Fruit fly (Drosophila melanogaster) whole organism, embryonic: ENCODE measurements around the gene CG1532.

Source experiments
- Abd-B ChIP-seq: fragments of 200-800 bp; sonication (Bioruptor generic); optimal IDR thresholded peaks from 2 replicates; lab custom pipeline; 2018; ENCODE audit warnings: missing biosample characterization, mild to moderate bottlenecking, missing genetic modification characterization, moderate library complexity
- Adf1 ChIP-seq: fragments of 200-800 bp; sonication (Bioruptor generic); IDR thresholded peaks from 2 replicates; pipeline ENCODE4 v1.3.6; 2022; ENCODE audit warnings: missing biosample characterization, missing genetic modification characterization
- CG10321 ChIP-seq: fragments of 200-800 bp; sonication (Bioruptor generic); IDR thresholded peaks from 2 replicates; pipeline ENCODE4 v1.3.6; 2022; ENCODE audit warnings: missing biosample characterization, missing genetic modification characterization
- CG10543 ChIP-seq: fragments of 200-800 bp; sonication (Bioruptor generic); optimal IDR thresholded peaks from 3 replicates; lab custom pipeline; 2017; ENCODE audit warnings: missing biosample characterization, mild to moderate bottlenecking, missing genetic modification characterization, moderate library complexity
- CG11504 ChIP-seq: fragments of 200-800 bp; sonication (Bioruptor generic); optimal IDR thresholded peaks from 3 replicates; lab custom pipeline; 2019; ENCODE audit warnings: missing biosample characterization, mild to moderate bottlenecking, missing genetic modification characterization, moderate library complexity
- CG13123 ChIP-seq: fragments of 200-800 bp; sonication (Bioruptor generic); optimal IDR thresholded peaks from 2 replicates; lab custom pipeline; 2016; ENCODE audit warnings: missing biosample characterization, missing genetic modification characterization
- CG14965 ChIP-seq: fragments of 200-800 bp; sonication (Bioruptor generic); optimal IDR thresholded peaks from 2 replicates; lab custom pipeline; 2016; ENCODE audit warnings: missing biosample characterization, missing genetic modification characterization, borderline replicate concordance
- CG1647 ChIP-seq: fragments of 200-800 bp; sonication (Bioruptor generic); optimal IDR thresholded peaks from 3 replicates; lab custom pipeline; 2016; ENCODE audit warnings: missing biosample characterization, missing genetic modification characterization
- CG16863 ChIP-seq: fragments of 200-800 bp; sonication (Bioruptor generic); optimal IDR thresholded peaks from 3 replicates; lab custom pipeline; 2016; ENCODE audit warnings: missing biosample characterization, missing genetic modification characterization
- CG1792 ChIP-seq: fragments of 200-800 bp; sonication (Bioruptor generic); optimal IDR thresholded peaks from 2 replicates; lab custom pipeline; 2016; ENCODE audit warnings: missing biosample characterization, missing genetic modification characterization
- CG2116 ChIP-seq: fragments of 200-800 bp; sonication (Bioruptor generic); optimal IDR thresholded peaks from 3 replicates; lab custom pipeline; 2018; ENCODE audit warnings: missing biosample characterization, mild to moderate bottlenecking, missing genetic modification characterization
- CG4282 ChIP-seq: fragments of 200-800 bp; sonication (Bioruptor generic); optimal IDR thresholded peaks from 2 replicates; lab custom pipeline; 2016; ENCODE audit warnings: missing biosample characterization, missing genetic modification characterization
- CG4424 ChIP-seq: fragments of 200-800 bp; sonication (Bioruptor generic); optimal IDR thresholded peaks from 3 replicates; lab custom pipeline; 2016; ENCODE audit warnings: missing biosample characterization, missing genetic modification characterization
- CG4820 ChIP-seq: fragments of 200-800 bp; sonication (Bioruptor generic); optimal IDR thresholded peaks from 3 replicates; lab custom pipeline; 2016; ENCODE audit warnings: missing biosample characterization, missing genetic modification characterization
- CG6683 ChIP-seq: fragments of 200-800 bp; sonication (Bioruptor generic); optimal IDR thresholded peaks from 2 replicates; lab custom pipeline; 2017; ENCODE audit warnings: missing biosample characterization, mild to moderate bottlenecking, missing genetic modification characterization, missing genetic modification reagents
- CG6813 ChIP-seq: fragments of 200-800 bp; sonication (Bioruptor generic); optimal IDR thresholded peaks from 2 replicates; lab custom pipeline; 2017; ENCODE audit warnings: missing biosample characterization, missing genetic modification characterization, mild to moderate bottlenecking, moderate library complexity, missing genetic modification reagents
- CG7963 ChIP-seq: fragments of 200-800 bp; sonication (Bioruptor generic); IDR thresholded peaks from 3 replicates; pipeline ENCODE4 v1.3.6; 2022; ENCODE audit warnings: missing biosample characterization, missing genetic modification characterization; ENCODE audit not compliant: partially characterized antibody
- CG8089 ChIP-seq: fragments of 200-800 bp; sonication (Bioruptor generic); optimal IDR thresholded peaks from 3 replicates; lab custom pipeline; 2016; ENCODE audit warnings: missing biosample characterization, missing genetic modification characterization
- CG9609 ChIP-seq: fragments of 200-800 bp; sonication (Bioruptor generic); optimal IDR thresholded peaks from 3 replicates; lab custom pipeline; 2016; ENCODE audit warnings: missing biosample characterization, missing genetic modification characterization
- CHES-1-like ChIP-seq: fragments of 200-800 bp; sonication (Bioruptor generic); optimal IDR thresholded peaks from 2 replicates; lab custom pipeline; 2016; ENCODE audit warnings: missing biosample characterization, missing genetic modification characterization
- CoRest ChIP-seq: fragments of 200-800 bp; sonication (Bioruptor generic); optimal IDR thresholded peaks from 3 replicates; lab custom pipeline; 2018; ENCODE audit warnings: missing biosample characterization, mild to moderate bottlenecking, missing genetic modification characterization, moderate library complexity
- Dip3 ChIP-seq: fragments of 200-800 bp; sonication (Bioruptor generic); optimal IDR thresholded peaks from 3 replicates; lab custom pipeline; 2016; ENCODE audit warnings: missing biosample characterization, missing genetic modification characterization
- Doc3 ChIP-seq: fragments of 200-800 bp; sonication (Bioruptor generic); IDR thresholded peaks from 3 replicates; pipeline ENCODE4 v1.3.6; 2022; ENCODE audit warnings: missing biosample characterization, missing genetic modification characterization; ENCODE audit not compliant: partially characterized antibody
- Dref ChIP-seq: fragments of 200-800 bp; sonication (Bioruptor generic); IDR thresholded peaks from 2 replicates; pipeline ENCODE4 v1.3.6; 2022; ENCODE audit warnings: missing biosample characterization, missing genetic modification characterization
- Ets65A ChIP-seq: fragments of 200-800 bp; sonication (Bioruptor generic); peaks from one replicate; lab custom pipeline; 2016; ENCODE audit warnings: missing biosample characterization, missing genetic modification characterization
- Ets97D ChIP-seq: fragments of 200-800 bp; sonication (Bioruptor generic); optimal IDR thresholded peaks from 3 replicates; lab custom pipeline; 2016; ENCODE audit warnings: missing biosample characterization, missing genetic modification characterization
- HLH54F ChIP-seq: fragments of 200-800 bp; sonication (Bioruptor generic); optimal IDR thresholded peaks from 3 replicates; lab custom pipeline; 2016; ENCODE audit warnings: missing biosample characterization, missing genetic modification characterization
- Lhr ChIP-seq: fragments of 200-800 bp; sonication (Bioruptor generic); optimal IDR thresholded peaks from 3 replicates; lab custom pipeline; 2017; ENCODE audit warnings: mild to moderate bottlenecking, missing biosample characterization, missing genetic modification reagents, missing genetic modification characterization
- NC2α ChIP-seq: fragments of 200-800 bp; sonication (Bioruptor generic); optimal IDR thresholded peaks from 2 replicates; lab custom pipeline; 2016; ENCODE audit warnings: missing biosample characterization, missing genetic modification characterization
- NK7.1 ChIP-seq: fragments of 200-800 bp; sonication (Bioruptor generic); optimal IDR thresholded peaks from 3 replicates; lab custom pipeline; 2016; ENCODE audit warnings: missing biosample characterization, missing genetic modification characterization
- Oaz ChIP-seq: fragments of 200-800 bp; sonication (Bioruptor generic); IDR thresholded peaks from 2 replicates; pipeline ENCODE4 v1.3.6; 2022; ENCODE audit warnings: missing biosample characterization, missing genetic modification characterization
- Ptx1 ChIP-seq: fragments of 200-800 bp; sonication (Bioruptor generic); IDR thresholded peaks from 2 replicates; pipeline ENCODE4 v1.3.6; 2022; ENCODE audit warnings: missing biosample characterization, missing genetic modification characterization
- Ravus ChIP-seq: fragments of 200-800 bp; sonication (Bioruptor generic); IDR thresholded peaks from 2 replicates; pipeline ENCODE4 v1.3.6; 2022; ENCODE audit warnings: missing biosample characterization, missing genetic modification characterization
- Rfx ChIP-seq: fragments of 200-800 bp; sonication (Bioruptor generic); IDR thresholded peaks from 2 replicates; pipeline ENCODE4 v1.3.6; 2022; ENCODE audit warnings: missing biosample characterization, missing genetic modification characterization
- Sox100B ChIP-seq: fragments of 200-800 bp; sonication (Bioruptor generic); optimal IDR thresholded peaks from 3 replicates; lab custom pipeline; 2018; ENCODE audit warnings: missing biosample characterization, mild to moderate bottlenecking, missing genetic modification characterization
- bab2 ChIP-seq: fragments of 200-800 bp; sonication (Bioruptor generic); optimal IDR thresholded peaks from 2 replicates; lab custom pipeline; 2016; ENCODE audit warnings: missing biosample characterization, missing genetic modification characterization
- bigmax ChIP-seq: fragments of 200-800 bp; sonication (Bioruptor generic); optimal IDR thresholded peaks from 2 replicates; lab custom pipeline; 2018; ENCODE audit warnings: missing biosample characterization, mild to moderate bottlenecking, missing genetic modification characterization
- cato ChIP-seq: fragments of 200-800 bp; sonication (Bioruptor generic); optimal IDR thresholded peaks from 2 replicates; lab custom pipeline; 2016; ENCODE audit warnings: missing biosample characterization, missing genetic modification characterization, borderline replicate concordance
- chm ChIP-seq: fragments of 200-800 bp; sonication (Bioruptor generic); IDR thresholded peaks from 2 replicates; pipeline ENCODE4 v1.3.6; 2022; ENCODE audit warnings: missing biosample characterization, missing genetic modification characterization
- croc ChIP-seq: fragments of 200-800 bp; sonication (Bioruptor generic); conservative IDR thresholded peaks from 3 replicates; pipeline ENCODE4 v1.3.6; 2022; ENCODE audit warnings: missing biosample characterization, missing genetic modification characterization
- gro ChIP-seq: fragments of 200-800 bp; sonication (Bioruptor generic); optimal IDR thresholded peaks from 2 replicates; lab custom pipeline; 2016; ENCODE audit warnings: missing biosample characterization, missing genetic modification characterization
- insv ChIP-seq, 2 experiments: fragments of 200-800 bp; sonication (Bioruptor generic); optimal IDR thresholded peaks; 3 replicates each; lab custom pipeline; 2016 to 2018; ENCODE audit warnings: missing biosample characterization in 2 of 2, missing genetic modification characterization in 2 of 2
- lov ChIP-seq, 2 experiments: fragments of 200-800 bp in 1 of 2; fragments of >200 bp in 1 of 2; sonication (Bioruptor generic) in 1 of 2; IDR thresholded peaks in 1 of 2; optimal IDR thresholded peaks in 1 of 2; 2 replicates in 1 of 2; 3 replicates in 1 of 2; pipeline versions ENCODE4 v1.3.6 to Lab custom; 2017 to 2022; ENCODE audit warnings: missing biosample characterization in 1 of 2, missing genetic modification characterization in 1 of 2
- mam ChIP-seq: fragments of 200-800 bp; sonication (Bioruptor generic); optimal IDR thresholded peaks from 3 replicates; lab custom pipeline; 2016; ENCODE audit warnings: missing biosample characterization, missing genetic modification characterization
- peb ChIP-seq: fragments of 200-800 bp; sonication (Bioruptor generic); IDR thresholded peaks from 2 replicates; pipeline ENCODE4 v1.3.6; 2022; ENCODE audit warnings: missing biosample characterization, missing genetic modification characterization
- pum ChIP-seq: fragments of 200-800 bp; sonication (Bioruptor generic); optimal IDR thresholded peaks from 2 replicates; lab custom pipeline; 2016; ENCODE audit warnings: missing biosample characterization, missing genetic modification characterization
- run ChIP-seq: fragments of 200-800 bp; sonication (Bioruptor generic); optimal IDR thresholded peaks from 3 replicates; lab custom pipeline; 2018; ENCODE audit warnings: missing biosample characterization, mild to moderate bottlenecking, missing genetic modification characterization
- shn ChIP-seq: fragments of 200-800 bp; sonication (Bioruptor generic); optimal IDR thresholded peaks from 3 replicates; lab custom pipeline; 2016; ENCODE audit warnings: missing biosample characterization, missing genetic modification characterization
- slbo ChIP-seq: fragments of 200-800 bp; sonication (Bioruptor generic); IDR thresholded peaks from 2 replicates; pipeline ENCODE4 v1.3.6; 2022; ENCODE audit warnings: missing biosample characterization, missing genetic modification characterization
- vnd ChIP-seq: fragments of 200-800 bp; sonication (Bioruptor generic); IDR thresholded peaks from 3 replicates; pipeline ENCODE4 v1.3.6; 2022; ENCODE audit warnings: missing biosample characterization, missing genetic modification characterization; ENCODE audit not compliant: partially characterized antibody

Gene CG1532

DNA sequence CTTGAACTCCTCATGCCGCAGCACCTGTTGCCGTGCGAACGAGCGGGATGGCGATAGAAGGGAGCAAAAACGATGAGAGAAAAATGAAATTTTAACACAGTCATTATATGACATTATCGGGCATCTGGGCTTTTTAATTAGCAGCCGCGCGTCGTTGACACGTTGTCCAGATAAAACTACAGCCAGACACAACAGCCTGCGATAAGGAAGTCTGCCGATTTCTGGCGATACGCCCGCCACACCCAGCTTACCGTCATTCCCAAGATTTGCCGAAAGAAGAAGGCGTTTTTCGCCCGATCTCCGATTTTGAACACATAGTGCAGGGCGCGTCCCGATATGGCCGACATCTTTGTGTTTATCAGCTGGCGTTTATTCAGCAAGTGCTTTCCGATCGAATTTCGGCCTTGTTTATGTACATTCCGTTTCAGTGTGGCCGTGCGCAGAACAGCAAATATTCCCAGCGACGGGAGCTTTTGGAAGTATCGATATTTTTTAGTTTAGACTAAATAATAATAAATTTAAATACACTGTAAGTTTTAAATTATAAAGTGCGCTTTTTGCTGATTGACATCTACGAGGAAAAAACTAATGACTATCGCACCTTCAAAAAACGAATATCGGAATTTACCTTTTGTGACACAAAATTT is at the start of gene CG1532:
CG1532 (minus strand) TSS at position 433 of the 647 bp plus-strand sequence.
- no peak for TF ChIP-seq Dip3 (GFP tag; lab: Kevin White, UChicago)
- peak; percentile 18 for TF ChIP-seq Ets97D
- TF ChIP-seq peb (GFP tag; lab: Robert Waterston, UW): no peak
- TF ChIP-seq slbo (GFP tag; lab: Robert Waterston, UW): no peak
- TF ChIP-seq vnd (GFP tag; lab: Robert Waterston, UW): no peak
- TF ChIP-seq HLH54F (GFP tag; lab: Kevin White, UChicago): no peak
- TF ChIP-seq CG4282 (GFP tag; lab: Kevin White, UChicago): no peak
- no peak for TF ChIP-seq croc (GFP tag; lab: Robert Waterston, UW)
- no peak for TF ChIP-seq CG16863 (GFP tag; lab: Kevin White, UChicago)
- peak; percentile 60 for TF ChIP-seq Dref (GFP tag; lab: Robert Waterston, UW)
- TF ChIP-seq CG2116 (GFP tag; lab: Kevin White, UChicago): peak; percentile 38
- no peak for TF ChIP-seq CG6683 (GFP tag; lab: Kevin White, UChicago)
- TF ChIP-seq Ravus (GFP tag; lab: Robert Waterston, UW): no peak
- no peak for TF ChIP-seq Ets65A (GFP tag; lab: Kevin White, UChicago)
- no peak for TF ChIP-seq Ptx1 (GFP tag; lab: Robert Waterston, UW)
- no peak for TF ChIP-seq bigmax (GFP tag; lab: Kevin White, UChicago)
- TF ChIP-seq CG8089 (GFP tag; lab: Kevin White, UChicago): no peak
- 0 out of 2 replicates have a peak, but pooled peaks have one; percentile 6 for TF ChIP-seq Rfx (GFP tag; lab: Robert Waterston, UW)
- no peak for TF ChIP-seq CHES-1-like (GFP tag; lab: Kevin White, UChicago)
- no peak for TF ChIP-seq shn
- peak; percentile 45 for TF ChIP-seq CG10543 (GFP tag; lab: Kevin White, UChicago)
- TF ChIP-seq gro: no peak
- peak; percentile 7 for TF ChIP-seq CoRest
- peak; percentile 56; the same call in 1 of the 3 replicates for TF ChIP-seq Doc3 (GFP tag; lab: Robert Waterston, UW)
- TF ChIP-seq CG1792 (GFP tag; lab: Kevin White, UChicago): no peak
- TF ChIP-seq CG13123 (GFP tag; lab: Kevin White, UChicago): no peak
- TF ChIP-seq bab2 (GFP tag; lab: Kevin White, UChicago): no peak
- TF ChIP-seq pum (GFP tag; lab: Kevin White, UChicago): no peak
- no peak for TF ChIP-seq CG4820 (GFP tag; lab: Kevin White, UChicago)
- no peak for TF ChIP-seq CG14965 (GFP tag; lab: Kevin White, UChicago)
- no peak for TF ChIP-seq NC2α (GFP tag; lab: Kevin White, UChicago)
- no peak for TF ChIP-seq cato
- TF ChIP-seq Abd-B: no peak
- TF ChIP-seq chm: no peak
- TF ChIP-seq run: no peak
- TF ChIP-seq CG6813 (GFP tag; lab: Kevin White, UChicago): peak; percentile 25
- peak; percentile 15 for TF ChIP-seq Lhr (GFP tag; lab: Kevin White, UChicago)
- no peak for TF ChIP-seq Oaz (GFP tag; lab: Robert Waterston, UW)
- TF ChIP-seq CG4424: no peak
- TF ChIP-seq Adf1 (GFP tag; lab: Robert Waterston, UW): peak; percentile 8; the same call in 1 of the 2 replicates
- no peak for TF ChIP-seq NK7.1 (GFP tag; lab: Kevin White, UChicago)
- TF ChIP-seq insv (GFP tag; optimal IDR thresholded peaks at IDR 0.05; lab: Kevin White, UChicago): no peak
- no peak for TF ChIP-seq CG11504 (tag; lab: Kevin White, UChicago)
- TF ChIP-seq lov (optimal IDR thresholded peaks at IDR 0.05; lab: Kevin White, UChicago): no peak
- TF ChIP-seq lov (GFP tag; IDR thresholded peaks at IDR 0.05; lab: Robert Waterston, UW): no peak
- no peak for TF ChIP-seq CG9609 (GFP tag; lab: Kevin White, UChicago)
- no peak for TF ChIP-seq CG10321 (GFP tag; lab: Robert Waterston, UW)
- no peak for TF ChIP-seq mam (GFP tag; lab: Kevin White, UChicago)
- no peak for TF ChIP-seq CG1647 (GFP tag; lab: Kevin White, UChicago)
- TF ChIP-seq Sox100B (GFP tag; lab: Kevin White, UChicago): no peak
- no peak for TF ChIP-seq CG7963
